Fruit fly (Drosophila melanogaster): ENCODE measurements around the gene dpr14.

Gene dpr14

DNA sequence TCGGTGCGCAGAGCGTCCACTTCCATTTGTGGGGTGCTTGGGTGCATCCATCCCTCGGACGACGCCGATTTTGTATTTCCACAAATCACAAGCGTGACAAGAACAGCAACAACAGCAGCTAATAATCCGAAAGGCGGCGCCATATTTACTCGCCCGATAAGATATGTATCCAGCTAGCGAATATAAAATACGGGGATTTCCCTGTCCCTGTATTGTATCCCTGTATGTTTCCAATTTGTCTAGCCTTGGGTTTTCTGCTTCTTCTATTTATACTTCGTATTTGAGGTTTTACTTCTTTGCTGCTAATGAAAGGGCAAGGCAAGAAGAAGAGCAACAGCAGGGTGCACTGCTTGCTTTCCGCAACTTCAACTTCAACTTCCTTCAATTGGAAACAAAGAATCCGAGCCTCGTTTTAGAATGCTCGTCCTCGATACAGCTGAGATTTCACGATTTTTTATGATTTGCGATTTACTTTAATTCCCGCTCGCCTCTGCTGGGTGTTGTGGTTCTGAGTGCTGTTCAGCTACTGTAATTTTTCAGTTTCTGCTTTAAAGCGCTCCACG is 36.1 kb upstream of the dpr14 start:
- TF ChIP-seq CG34367 (tag; optimal IDR thresholded peaks at IDR 0.05) (no peak), CG13204 (GFP tag; optimal IDR thresholded peaks at IDR 0.05) (peak; percentile 9)

DNA sequence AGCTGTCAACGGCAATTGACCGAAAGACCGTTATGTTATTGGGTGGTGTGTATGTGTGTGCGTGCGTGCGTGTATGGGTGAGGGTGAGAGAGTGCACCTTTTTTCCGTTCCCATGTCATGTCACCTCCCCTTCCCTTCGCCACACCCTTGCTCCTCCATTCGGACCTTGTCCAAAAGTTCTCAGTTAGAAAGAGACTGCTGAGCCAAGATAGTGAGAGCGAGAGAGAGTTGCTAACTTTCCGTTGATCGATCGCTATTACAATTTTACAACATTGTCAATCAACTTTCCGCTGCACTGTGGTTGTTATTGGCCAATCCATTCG is 30.4 kb upstream of the dpr14 start:
- TF ChIP-seq Snoo (tag; optimal IDR thresholded peaks at IDR 0.05) (no peak), CG4496 (GFP tag; IDR thresholded peaks at IDR 0.05) (no peak), CG12605 (GFP tag; IDR thresholded peaks at IDR 0.05) (no peak), CG17806 (tag; optimal IDR thresholded peaks at IDR 0.05) (no peak), gl (tag; optimal IDR thresholded peaks at IDR 0.05) (no peak), CG8159 (tag; optimal IDR thresholded peaks at IDR 0.05) (no peak), Pif1B (GFP tag; optimal IDR thresholded peaks at IDR 0.05) (no peak), CG34367 (tag; optimal IDR thresholded peaks at IDR 0.05) (no peak), D1 (tag; optimal IDR thresholded peaks at IDR 0.05) (no peak), CG9948 (tag; optimal IDR thresholded peaks at IDR 0.05) (no peak), rn (GFP tag; IDR thresholded peaks at IDR 0.05) (no peak), EcR (GFP tag; optimal IDR thresholded peaks at IDR 0.05) (no peak), Ets98B (GFP tag; IDR thresholded peaks at IDR 0.05) (no peak), Pif1A (GFP tag; optimal IDR thresholded peaks at IDR 0.05) (no peak), CG32121 (GFP tag; IDR thresholded peaks at IDR 0.05) (no peak), CG8301 (tag; optimal IDR thresholded peaks at IDR 0.05) (no peak)

DNA sequence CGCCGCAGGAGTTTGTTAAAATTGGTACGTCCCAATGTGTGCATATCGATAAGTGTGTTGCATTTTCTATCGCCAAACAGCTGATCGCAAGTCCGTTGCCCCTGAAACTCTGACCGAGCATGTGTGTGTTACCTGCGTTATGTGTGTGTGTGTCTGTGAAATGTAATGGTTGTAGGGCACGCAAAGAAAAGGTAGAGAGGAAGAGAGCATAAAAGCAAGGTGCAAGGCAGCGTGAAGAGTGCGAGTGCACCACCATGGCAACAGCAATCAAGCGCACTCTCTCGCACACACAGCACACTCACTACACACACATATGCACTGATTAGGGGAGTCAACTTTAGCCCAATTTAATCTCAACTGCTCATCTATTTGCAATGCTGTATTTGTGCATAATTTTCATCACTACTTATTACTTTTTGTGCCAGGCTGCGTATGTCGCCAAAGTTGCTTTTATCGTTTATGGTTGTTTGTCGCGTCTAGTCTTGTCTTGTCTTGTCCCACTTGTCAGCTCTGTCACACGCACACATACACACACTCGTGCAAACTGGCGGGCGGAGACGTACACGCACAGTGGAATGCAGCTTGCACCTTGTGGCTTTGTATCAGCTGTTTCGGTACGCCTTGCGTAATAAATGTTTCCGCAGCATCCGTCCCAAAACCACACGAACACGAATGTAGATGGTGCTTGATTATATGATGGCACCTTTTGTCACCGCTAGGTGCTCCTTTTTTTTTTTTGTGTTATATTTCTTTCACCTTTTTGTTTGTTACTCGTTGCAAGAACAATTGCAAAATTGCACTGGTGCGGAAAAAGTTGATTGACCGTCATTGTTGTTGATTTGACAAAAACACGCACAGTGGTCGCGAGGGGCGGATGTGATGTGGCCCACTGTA is 29.7 kb upstream of the dpr14 start:
- peak; percentile 47 for TF ChIP-seq CG10348 (GFP tag; IDR thresholded peaks at IDR 0.05)
- peak; percentile 85 for TF ChIP-seq fd96Ca (GFP tag; IDR thresholded peaks at IDR 0.05)
- TF ChIP-seq Pif1A (GFP tag; optimal IDR thresholded peaks at IDR 0.05) = peak; percentile 87
- peak; percentile 79 for TF ChIP-seq Snoo (tag; optimal IDR thresholded peaks at IDR 0.05)
- TF ChIP-seq CG12605 (GFP tag; IDR thresholded peaks at IDR 0.05) = no peak; the same call in 1 of the 2 replicates
- peak; percentile 65 for TF ChIP-seq Pif1B (GFP tag; optimal IDR thresholded peaks at IDR 0.05)
- no peak for TF ChIP-seq CG13204 (GFP tag; optimal IDR thresholded peaks at IDR 0.05)
- TF ChIP-seq CG4496 (GFP tag; IDR thresholded peaks at IDR 0.05) = no peak; the same call in 1 of the 3 replicates
- TF ChIP-seq EcR (GFP tag; optimal IDR thresholded peaks at IDR 0.05) = peak; percentile 91
- TF ChIP-seq D1 (tag; optimal IDR thresholded peaks at IDR 0.05) = no peak
- TF ChIP-seq rn (GFP tag; IDR thresholded peaks at IDR 0.05) = peak; percentile 34; the same call in 1 of the 2 replicates
- peak; percentile 90 for TF ChIP-seq CG14655 (GFP tag; optimal IDR thresholded peaks at IDR 0.05)
- peak; percentile 82 for TF ChIP-seq CG32121 (GFP tag; IDR thresholded peaks at IDR 0.05)
- peak; percentile 54 for TF ChIP-seq CG17806 (tag; optimal IDR thresholded peaks at IDR 0.05)
- TF ChIP-seq CG9948 (tag; optimal IDR thresholded peaks at IDR 0.05) = peak; percentile 75
- peak; percentile 83 for TF ChIP-seq CG8159 (tag; optimal IDR thresholded peaks at IDR 0.05)
- peak; percentile 64 for TF ChIP-seq CG34367 (tag; optimal IDR thresholded peaks at IDR 0.05)
- TF ChIP-seq CG15710 (tag; optimal IDR thresholded peaks at IDR 0.05) = peak; percentile 75
- TF ChIP-seq CG8301 (tag; optimal IDR thresholded peaks at IDR 0.05) = peak; percentile 84
- TF ChIP-seq gl (tag; optimal IDR thresholded peaks at IDR 0.05) = no peak
- peak; percentile 55; the same call in 1 of the 2 replicates for TF ChIP-seq Ets98B (GFP tag; IDR thresholded peaks at IDR 0.05)

DNA sequence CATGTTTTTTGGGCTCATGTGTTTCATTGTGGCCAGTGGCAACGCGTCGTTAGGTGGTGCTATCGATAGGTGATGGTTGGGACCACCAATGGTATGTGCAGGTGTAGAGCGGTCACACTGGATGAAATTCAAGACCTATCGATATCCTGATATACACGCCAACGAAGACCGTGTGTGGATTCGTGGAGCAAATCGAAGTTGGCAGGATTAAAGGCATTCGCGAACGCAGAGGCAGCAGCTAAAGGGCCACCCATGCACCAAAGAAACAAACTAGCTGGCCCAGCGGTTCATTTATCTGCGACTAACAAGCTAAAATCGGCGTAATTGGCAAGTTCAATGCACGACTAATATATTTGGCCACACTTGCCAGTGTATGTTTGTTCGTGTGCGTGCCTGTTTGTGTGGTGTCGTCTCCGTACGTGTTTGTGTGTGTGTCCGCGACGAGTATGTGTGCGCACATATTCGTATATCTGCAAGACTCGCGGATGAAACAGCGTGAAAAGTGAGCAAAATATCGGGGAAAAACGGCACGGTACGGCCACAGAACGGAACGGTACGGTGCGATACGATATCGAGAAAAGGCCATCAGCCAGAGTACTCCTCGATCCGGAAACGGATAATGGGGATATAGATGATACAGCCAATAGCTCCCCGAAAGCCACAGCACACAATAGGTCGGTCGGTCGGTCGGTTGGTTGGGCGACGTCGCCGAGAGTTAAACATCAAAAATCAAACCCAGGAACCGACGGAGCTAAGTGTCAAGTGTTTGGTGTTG is 27.9 kb upstream of the dpr14 start, which contains the start of gene Ubr3:
Gene Ubr3, plus strand, starts transcription at position 99 of the 775 bp plus-strand sequence.
- TF ChIP-seq gl (tag; optimal IDR thresholded peaks at IDR 0.05) (no peak), fd96Ca (GFP tag; IDR thresholded peaks at IDR 0.05) (0 out of 3 replicates have a peak, but pooled peaks have one; percentile 16), Snoo (tag; optimal IDR thresholded peaks at IDR 0.05) (no peak), CG12605 (GFP tag; IDR thresholded peaks at IDR 0.05) (no peak), CG32121 (GFP tag; IDR thresholded peaks at IDR 0.05) (no peak), Pif1A (GFP tag; optimal IDR thresholded peaks at IDR 0.05) (no peak), CG9948 (tag; optimal IDR thresholded peaks at IDR 0.05) (no peak), rn (GFP tag; IDR thresholded peaks at IDR 0.05) (no peak), D1 (tag; optimal IDR thresholded peaks at IDR 0.05) (no peak), CG4496 (GFP tag; IDR thresholded peaks at IDR 0.05) (peak; percentile 26; the same call in 1 of the 3 replicates), Ets98B (GFP tag; IDR thresholded peaks at IDR 0.05) (no peak), EcR (GFP tag; optimal IDR thresholded peaks at IDR 0.05) (peak; percentile 95), Pif1B (GFP tag; optimal IDR thresholded peaks at IDR 0.05) (no peak), CG8159 (tag; optimal IDR thresholded peaks at IDR 0.05) (no peak), CG10348 (GFP tag; IDR thresholded peaks at IDR 0.05) (no peak), CG13204 (GFP tag; optimal IDR thresholded peaks at IDR 0.05) (no peak), CG8301 (tag; optimal IDR thresholded peaks at IDR 0.05) (no peak), CG34367 (tag; optimal IDR thresholded peaks at IDR 0.05) (no peak), CG15710 (tag; optimal IDR thresholded peaks at IDR 0.05) (no peak), CG14655 (GFP tag; optimal IDR thresholded peaks at IDR 0.05) (no peak), CG17806 (tag; optimal IDR thresholded peaks at IDR 0.05) (no peak)

DNA sequence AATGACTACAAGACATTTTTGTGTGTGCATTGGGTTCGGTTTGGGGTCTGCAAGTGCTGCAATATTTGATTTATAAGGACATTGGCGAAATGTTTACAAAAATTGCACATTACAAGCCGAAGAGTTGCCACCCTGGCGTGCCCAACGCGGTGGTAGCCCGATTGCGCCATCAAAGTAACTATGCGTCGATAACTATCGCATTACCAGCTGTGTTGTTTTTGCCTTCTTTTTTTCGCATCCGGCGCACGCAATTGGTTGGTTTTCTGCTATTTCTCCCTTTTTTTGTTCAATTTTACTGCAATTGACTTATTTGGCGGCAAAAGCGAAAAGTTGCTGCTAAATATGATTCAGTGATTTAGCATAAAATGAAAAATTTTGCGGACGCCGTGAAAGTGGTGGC is 26.6 kb upstream of the dpr14 start, which contains the start of gene RpS14b:
Gene RpS14b, plus strand, starts transcription at position 220 of the 400 bp plus-strand sequence.
- TF ChIP-seq CG17806 (tag; optimal IDR thresholded peaks at IDR 0.05) (no peak), CG32121 (GFP tag; IDR thresholded peaks at IDR 0.05) (peak; percentile 51), CG13204 (GFP tag; optimal IDR thresholded peaks at IDR 0.05) (peak; percentile 30), Ets98B (GFP tag; IDR thresholded peaks at IDR 0.05) (peak; percentile 61), CG14655 (GFP tag; optimal IDR thresholded peaks at IDR 0.05) (no peak), fd96Ca (GFP tag; IDR thresholded peaks at IDR 0.05) (peak; percentile 60; the same call in 2 of the 3 replicates), CG10348 (GFP tag; IDR thresholded peaks at IDR 0.05) (no peak), CG12605 (GFP tag; IDR thresholded peaks at IDR 0.05) (peak; percentile 43; the same call in 1 of the 2 replicates), CG8159 (tag; optimal IDR thresholded peaks at IDR 0.05) (peak; percentile 28), CG8301 (tag; optimal IDR thresholded peaks at IDR 0.05) (peak; percentile 19), Pif1B (GFP tag; optimal IDR thresholded peaks at IDR 0.05) (peak; percentile 10), D1 (tag; optimal IDR thresholded peaks at IDR 0.05) (no peak), CG9948 (tag; optimal IDR thresholded peaks at IDR 0.05) (peak; percentile 3), CG15710 (tag; optimal IDR thresholded peaks at IDR 0.05) (peak; percentile 55), Pif1A (GFP tag; optimal IDR thresholded peaks at IDR 0.05) (peak; percentile 42), CG34367 (tag; optimal IDR thresholded peaks at IDR 0.05) (peak; percentile 51), rn (GFP tag; IDR thresholded peaks at IDR 0.05) (0 out of 2 replicates have a peak, but pooled peaks have one; percentile 6), CG4496 (GFP tag; IDR thresholded peaks at IDR 0.05) (peak; percentile 79), gl (tag; optimal IDR thresholded peaks at IDR 0.05) (peak; percentile 39), Snoo (tag; optimal IDR thresholded peaks at IDR 0.05) (peak; percentile 67)

Data from whole organism, pupa.